Worm (Caenorhabditis elegans): ENCODE measurements around the gene F56B3.2.

- no peak for TF ChIP-seq lin-15B (tag; optimal IDR thresholded peaks at IDR 0.05)
- no peak for TF ChIP-seq skn-1 (tag; optimal IDR thresholded peaks at IDR 0.05)
- TF ChIP-seq nhr-11 (tag; optimal IDR thresholded peaks at IDR 0.05) = no peak
- no peak for TF ChIP-seq lin-39 (tag; optimal IDR thresholded peaks at IDR 0.05)
- TF ChIP-seq mdl-1 (tag; optimal IDR thresholded peaks at IDR 0.05) = no peak
- TF ChIP-seq nhr-23 (tag; optimal IDR thresholded peaks at IDR 0.05) = no peak
- TF ChIP-seq daf-12 (tag; optimal IDR thresholded peaks at IDR 0.05) = no peak
- no peak for TF ChIP-seq unc-39 (tag; optimal IDR thresholded peaks at IDR 0.05)
- TF ChIP-seq fkh-10 (GFP tag; optimal IDR thresholded peaks at IDR 0.05) = no peak
- TF ChIP-seq egl-27 (tag; optimal IDR thresholded peaks at IDR 0.05) = no peak
- TF ChIP-seq aly-2 (tag; optimal IDR thresholded peaks at IDR 0.05) = no peak
- no peak for TF ChIP-seq ztf-11 (tag; optimal IDR thresholded peaks at IDR 0.05)
- TF ChIP-seq nhr-76 (tag; optimal IDR thresholded peaks at IDR 0.05) = no peak
- TF ChIP-seq fos-1 (tag; optimal IDR thresholded peaks at IDR 0.05) = no peak
Measured at ce11 chrIV:787755-788154, 19.4 kb upstream of the F56B3.2 start, which contains the start of gene F56B3.6.

All from whole organism, L3 larva.